Worm (Caenorhabditis elegans) whole organism, L3 larva: ENCODE data around the gene pef-1.

Experiments
- R02D3.7 ChIP-seq: fragments of 150-350 bp; optimal IDR thresholded peaks from 2 replicates; lab custom pipeline; 2014; ENCODE audit warnings: missing biosample characterization, missing genetic modification characterization
- ZK546.5 ChIP-seq: sonication (generic microtip); optimal IDR thresholded peaks from 2 replicates; lab custom pipeline; 2017; ENCODE audit warnings: missing biosample characterization, missing genetic modification characterization
- ama-1 ChIP-seq: fragments of 150-350 bp; optimal IDR thresholded peaks from 2 replicates; lab custom pipeline; 2018
- ceh-16 ChIP-seq: sonication (generic microtip); optimal IDR thresholded peaks from 2 replicates; lab custom pipeline; 2017; ENCODE audit warnings: missing biosample characterization, missing genetic modification characterization
- ceh-28 ChIP-seq: fragments of 150-350 bp; optimal IDR thresholded peaks from 2 replicates; lab custom pipeline; 2014; ENCODE audit warnings: missing biosample characterization, missing genetic modification reagents, missing genetic modification characterization
- ceh-82 ChIP-seq: fragments of 150-350 bp; optimal IDR thresholded peaks from 2 replicates; lab custom pipeline; 2014; ENCODE audit warnings: missing biosample characterization, missing genetic modification characterization
- ceh-9 ChIP-seq: sonication (generic microtip); optimal IDR thresholded peaks from 2 replicates; lab custom pipeline; 2018; ENCODE audit warnings: missing biosample characterization, missing genetic modification characterization
- daf-12 ChIP-seq: fragments of 150-350 bp; optimal IDR thresholded peaks from 2 replicates; lab custom pipeline; 2014; ENCODE audit warnings: missing biosample characterization, missing genetic modification reagents, missing genetic modification characterization
- egl-5 ChIP-seq: fragments of 150-350 bp; optimal IDR thresholded peaks from 2 replicates; lab custom pipeline; 2017; ENCODE audit warnings: missing biosample characterization, missing genetic modification reagents, missing genetic modification characterization, inconsistent platforms
- elt-1 ChIP-seq: fragments of 150-350 bp; optimal IDR thresholded peaks from 2 replicates; lab custom pipeline; 2014; ENCODE audit warnings: missing biosample characterization, missing genetic modification characterization
- elt-2 ChIP-seq: sonication (generic microtip); optimal IDR thresholded peaks from 2 replicates; lab custom pipeline; 2016; ENCODE audit warnings: missing genetic modification reagents, mild to moderate bottlenecking, missing genetic modification characterization, missing compliant biosample characterization
- fkh-2 ChIP-seq: fragments of 150-350 bp; optimal IDR thresholded peaks from 2 replicates; lab custom pipeline; 2014; ENCODE audit warnings: missing biosample characterization, missing genetic modification reagents, missing genetic modification characterization
- fos-1 ChIP-seq: fragments of 150-350 bp; optimal IDR thresholded peaks from 2 replicates; lab custom pipeline; 2014; ENCODE audit warnings: missing biosample characterization, missing genetic modification characterization
- hmg-11 ChIP-seq: sonication (generic microtip); optimal IDR thresholded peaks from 2 replicates; lab custom pipeline; 2016; ENCODE audit warnings: missing genetic modification characterization, missing compliant biosample characterization
- jun-1 ChIP-seq: fragments of 150-350 bp; optimal IDR thresholded peaks from 2 replicates; lab custom pipeline; 2014; ENCODE audit warnings: missing biosample characterization, missing genetic modification reagents, missing genetic modification characterization
- lin-39 ChIP-seq: fragments of 150-350 bp; optimal IDR thresholded peaks from 2 replicates; lab custom pipeline; 2018; ENCODE audit warnings: missing biosample characterization, missing genetic modification reagents, missing genetic modification characterization
- lsy-12 ChIP-seq: sonication (generic microtip); optimal IDR thresholded peaks from 2 replicates; lab custom pipeline; 2016; ENCODE audit warnings: mild to moderate bottlenecking, missing genetic modification characterization, missing compliant biosample characterization
- mml-1 ChIP-seq: fragments of 150-350 bp; sonication (generic microtip); optimal IDR thresholded peaks from 3 replicates; lab custom pipeline; 2014; ENCODE audit warnings: missing biosample characterization, missing genetic modification characterization
- nfya-1 ChIP-seq: sonication (generic microtip); optimal IDR thresholded peaks from 2 replicates; lab custom pipeline; 2017; ENCODE audit warnings: missing genetic modification characterization, mild to moderate bottlenecking, missing compliant biosample characterization, antibody characterized with exemption, moderate library complexity; ENCODE audit not compliant: insufficient read depth
- nhr-25 ChIP-seq: sonication (generic microtip); optimal IDR thresholded peaks from 2 replicates; lab custom pipeline; 2017; ENCODE audit warnings: missing biosample characterization, missing genetic modification characterization
- nhr-28 ChIP-seq: fragments of 150-350 bp; optimal IDR thresholded peaks from 2 replicates; lab custom pipeline; 2014; ENCODE audit warnings: missing biosample characterization, missing genetic modification characterization
- nhr-76 ChIP-seq: fragments of 150-350 bp; sonication (generic microtip); optimal IDR thresholded peaks from 5 replicates; lab custom pipeline; 2014; ENCODE audit warnings: missing biosample characterization, missing genetic modification characterization
- nhr-77 ChIP-seq: fragments of 150-350 bp; optimal IDR thresholded peaks from 2 replicates; lab custom pipeline; 2014; ENCODE audit warnings: missing biosample characterization, missing genetic modification characterization
- pha-4 ChIP-seq: fragments of 150-350 bp; optimal IDR thresholded peaks from 2 replicates; lab custom pipeline; 2014; ENCODE audit warnings: missing biosample characterization, missing genetic modification reagents, missing genetic modification characterization
- skn-1 ChIP-seq: fragments of 150-350 bp; optimal IDR thresholded peaks from 2 replicates; lab custom pipeline; 2014; ENCODE audit warnings: missing biosample characterization, missing genetic modification characterization
- snpc-4 ChIP-seq: fragments of 150-350 bp; optimal IDR thresholded peaks from 2 replicates; lab custom pipeline; 2014; ENCODE audit warnings: missing biosample characterization, missing genetic modification characterization
- tbx-2 ChIP-seq: sonication (generic microtip); optimal IDR thresholded peaks from 2 replicates; lab custom pipeline; 2016; ENCODE audit warnings: mild to moderate bottlenecking, missing genetic modification characterization, missing compliant biosample characterization
- unc-39 ChIP-seq: sonication (generic microtip); optimal IDR thresholded peaks from 4 replicates; lab custom pipeline; 2017; ENCODE audit warnings: missing biosample characterization, missing genetic modification characterization
- unc-62 ChIP-seq: fragments of 150-350 bp; sonication (generic microtip); optimal IDR thresholded peaks from 4 replicates; lab custom pipeline; 2014; ENCODE audit warnings: missing biosample characterization, missing genetic modification reagents, missing genetic modification characterization
- zag-1 ChIP-seq: fragments of 150-350 bp; optimal IDR thresholded peaks from 2 replicates; lab custom pipeline; 2014; ENCODE audit warnings: missing biosample characterization, missing genetic modification characterization
- ztf-11 ChIP-seq: fragments of 150-350 bp; optimal IDR thresholded peaks from 2 replicates; lab custom pipeline; 2014; ENCODE audit warnings: missing biosample characterization, missing genetic modification characterization
- ztf-4 ChIP-seq: fragments of 150-350 bp; optimal IDR thresholded peaks from 2 replicates; lab custom pipeline; 2014; ENCODE audit warnings: missing biosample characterization, missing genetic modification characterization

The pef-1 gene

ce11 chrIII:872373-872772 lies 53.7 kb downstream of the pef-1 start, which contains the start of the genes T24C4.3 and clc-20:
TSS of gene T24C4.3 (minus strand) at chrIII:872473.
TSS of gene clc-20 (plus strand) at chrIII:872583.
- TF ChIP-seq ztf-4 (no peak), daf-12 (tag; lab: Kevin White, UChicago) (no peak), nfya-1 (tag; lab: Kevin White, UChicago) (no peak), unc-39 (tag; lab: Kevin White, UChicago) (no peak), ceh-28 (tag; lab: Kevin White, UChicago) (no peak), ceh-9 (tag; lab: Kevin White, UChicago) (no peak), fos-1 (tag; lab: Kevin White, UChicago) (no peak), ZK546.5 (tag; lab: Kevin White, UChicago) (no peak), zag-1 (tag; lab: Kevin White, UChicago) (no peak), ztf-11 (no peak), nhr-25 (tag; lab: Kevin White, UChicago) (no peak), nhr-76 (no peak), nhr-28 (tag; lab: Kevin White, UChicago) (no peak), lsy-12 (tag; lab: Kevin White, UChicago) (no peak), elt-2 (no peak), skn-1 (tag; lab: Kevin White, UChicago) (no peak), fkh-2 (no peak), hmg-11 (tag; lab: Kevin White, UChicago) (no peak)

- TF ChIP-seq elt-1 (tag; lab: Kevin White, UChicago) (no peak), skn-1 (tag; lab: Kevin White, UChicago) (no peak), mml-1 (tag; lab: Kevin White, UChicago) (no peak), R02D3.7 (tag; lab: Kevin White, UChicago) (no peak), ZK546.5 (tag; lab: Kevin White, UChicago) (no peak), ztf-4 (no peak), egl-5 (no peak), lin-39 (no peak), snpc-4 (no peak), fos-1 (tag; lab: Kevin White, UChicago) (no peak), tbx-2 (no peak), pha-4 (tag; lab: Kevin White, UChicago) (no peak), unc-62 (GFP tag; lab: Kevin White, UChicago) (no peak), ceh-16 (no peak), ceh-82 (tag; lab: Kevin White, UChicago) (no peak), lsy-12 (tag; lab: Kevin White, UChicago) (no peak)
Measured at ce11 chrIII:870555-870954, 55.6 kb downstream of the pef-1 start.

DNA sequence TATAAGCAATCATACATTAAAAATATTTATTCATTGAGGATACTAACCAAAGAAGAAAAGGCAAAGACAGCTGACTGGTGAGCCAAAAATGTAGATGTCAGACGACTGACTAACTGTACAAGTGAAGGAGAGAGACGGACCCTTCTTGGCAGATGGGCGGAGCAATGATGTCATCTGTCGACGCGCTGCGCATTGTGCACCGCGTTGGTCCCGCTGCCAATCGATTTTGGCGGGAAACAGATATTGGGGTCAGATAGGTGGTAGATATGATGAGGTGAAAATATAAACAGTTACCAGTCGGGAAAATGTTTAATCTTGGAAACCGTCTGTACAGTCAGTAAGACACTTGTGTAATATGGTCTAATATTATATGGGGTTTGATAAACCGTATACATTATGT lies 56.2 kb downstream of the pef-1 start, which contains the start of gene T24C4.2:
Gene T24C4.2 (minus strand): TSS at position 101 of the 400 bp plus-strand sequence.
- TF ChIP-seq snpc-4: no peak
- no peak for TF ChIP-seq jun-1 (tag; lab: Kevin White, UChicago)
- no peak for TF ChIP-seq nhr-76
- no peak for TF ChIP-seq fos-1 (tag; lab: Kevin White, UChicago)
- no peak for TF ChIP-seq elt-2
- no peak for TF ChIP-seq nhr-77 (tag; lab: Kevin White, UChicago)
- TF ChIP-seq ama-1 (lab: Kevin White, UChicago): no peak
